Worm (Caenorhabditis elegans): ENCODE results near the gene T20B12.7.

ce11 chrIII:7336214-7336613, 42.6 kb downstream of the T20B12.7 start, which contains the start of gene gsp-2:
- TF ChIP-seq lir-1 (GFP tag; conservative IDR thresholded peaks at IDR 0.05) (peak; percentile 62; the same call in 1 of the 2 replicates), tlf-1 (GFP tag; optimal IDR thresholded peaks at IDR 0.05) (peak; percentile 5), cebp-2 (GFP tag; IDR thresholded peaks at IDR 0.05) (0 out of 2 replicates have a peak, but pooled peaks have one; percentile 14), mcd-1 (GFP tag; IDR thresholded peaks at IDR 0.05) (peak; percentile 84), dpl-1 (GFP tag; optimal IDR thresholded peaks at IDR 0.05) (peak; percentile 13), unc-62 (GFP tag; optimal IDR thresholded peaks at IDR 0.05) (no peak), F55B11.4 (tag; optimal IDR thresholded peaks at IDR 0.05; ENCODE audit: borderline replicate concordance, insufficient read depth) (no peak), repo-1 (tag; optimal IDR thresholded peaks at IDR 0.05) (no peak), let-526 (GFP tag; IDR thresholded peaks at IDR 0.05) (no peak)
